Worm (Caenorhabditis elegans) whole organism, L4/young adult: ENCODE measurements around the gene bus-18.

ENCODE experiments used
- W03F9.2 ChIP-seq: fragments of 150-350 bp; optimal IDR thresholded peaks from 2 replicates; lab custom pipeline; 2014; ENCODE audit warnings: missing biosample characterization, missing genetic modification characterization
- dao-5 ChIP-seq: sonication (generic microtip); optimal IDR thresholded peaks from 2 replicates; lab custom pipeline; 2016; ENCODE audit warnings: missing genotype, missing genetic modification characterization, moderate library complexity, missing compliant biosample characterization
- him-1 ChIP-seq: sonication (generic microtip); optimal IDR thresholded peaks from 2 replicates; lab custom pipeline; 2016; ENCODE audit warnings: missing genotype, missing genetic modification reagents, missing genetic modification characterization, missing compliant biosample characterization

DNA sequence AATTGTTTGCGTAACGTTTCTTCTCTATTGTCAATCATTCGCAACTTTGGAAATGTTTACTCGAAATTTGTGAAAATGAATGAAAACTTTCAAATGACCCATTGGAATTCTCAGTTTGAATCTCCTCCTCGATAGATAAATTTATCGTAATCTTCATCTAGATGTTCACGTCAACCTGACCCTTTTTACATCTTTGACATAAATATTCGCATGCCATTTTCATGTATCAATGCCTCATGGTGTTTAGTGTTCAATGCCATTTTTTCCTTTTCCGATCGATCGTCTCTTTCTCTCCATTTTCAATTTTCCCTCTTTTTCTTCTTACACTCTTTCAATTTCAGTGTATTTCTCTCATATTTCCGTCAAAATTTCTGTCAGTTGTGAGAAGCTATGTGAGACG, 5.8 kb downstream of the bus-18 start:
- TF ChIP-seq him-1: no peak
- no peak for TF ChIP-seq W03F9.2
- no peak for TF ChIP-seq dao-5 (tag; lab: Kevin White, UChicago)
